Fruit fly (Drosophila melanogaster): ENCODE results near the gene CG16704.

DNA sequence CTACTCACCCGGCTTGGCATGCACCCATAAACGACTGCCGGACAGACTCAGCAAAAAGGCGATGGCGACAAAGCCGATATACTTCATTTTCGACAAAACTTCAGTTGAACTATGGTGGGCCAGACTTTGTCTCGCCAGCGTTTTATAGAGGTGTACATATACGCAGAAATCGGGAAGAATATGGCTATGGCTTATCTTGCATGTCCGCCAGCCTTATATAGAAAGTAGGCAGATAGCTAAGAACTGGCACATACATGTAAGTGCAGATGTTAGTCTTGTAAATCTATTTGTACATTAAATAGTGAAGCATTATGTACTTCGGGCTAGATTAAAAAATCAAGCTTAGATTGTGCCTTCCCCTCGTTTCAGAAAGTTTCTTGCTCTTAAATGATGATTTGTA lies 695 bp upstream of the CG16704 start, which contains the start of gene CG3513:
- TF ChIP-seq Mnt (GFP tag; optimal IDR thresholded peaks at IDR 0.05), result no peak
- TF ChIP-seq cic (GFP tag; optimal IDR thresholded peaks at IDR 0.05), result no peak
- no peak for TF ChIP-seq CG11617 (GFP tag; optimal IDR thresholded peaks at IDR 0.05)
- no peak for TF ChIP-seq Crg-1 (GFP tag; optimal IDR thresholded peaks at IDR 0.05)
- TF ChIP-seq CG5204 (GFP tag; optimal IDR thresholded peaks at IDR 0.05), result no peak
- no peak for TF ChIP-seq ovo (GFP tag; optimal IDR thresholded peaks at IDR 0.05)
- no peak for TF ChIP-seq bab1 (GFP tag; optimal IDR thresholded peaks at IDR 0.05)
- TF ChIP-seq CG7045 (GFP tag; optimal IDR thresholded peaks at IDR 0.05), result no peak
- TF ChIP-seq cnc (optimal IDR thresholded peaks at IDR 0.05), result no peak
- TF ChIP-seq kay (GFP tag; ENCODE audit: borderline replicate concordance), result no peak
